Fruit fly (Drosophila melanogaster) whole organism, wandering third instar larva: ENCODE measurements around the gene Upf2.

Source experiments
- Abd-B ChIP-seq: fragments of >200 bp; optimal IDR thresholded peaks from 2 replicates; lab custom pipeline; 2017; ENCODE audit warnings: missing biosample characterization, missing genetic modification characterization
- CG32264 ChIP-seq: fragments of 200-800 bp; sonication (Bioruptor generic); optimal IDR thresholded peaks from 2 replicates; lab custom pipeline; 2016; ENCODE audit warnings: missing biosample characterization, missing genetic modification characterization
- CG9705 ChIP-seq: fragments of 200-800 bp; sonication (Bioruptor generic); optimal IDR thresholded peaks from 2 replicates; lab custom pipeline; 2018; ENCODE audit warnings: missing biosample characterization, mild to moderate bottlenecking, missing genetic modification characterization
- CrebA ChIP-seq: fragments of 200-800 bp; sonication (Bioruptor generic); optimal IDR thresholded peaks from 2 replicates; lab custom pipeline; 2016; ENCODE audit warnings: missing biosample characterization, mild to moderate bottlenecking, missing genetic modification characterization, borderline replicate concordance
- Dfd ChIP-seq: fragments of >200 bp; optimal IDR thresholded peaks from 2 replicates; lab custom pipeline; 2017; ENCODE audit warnings: missing biosample characterization, missing genetic modification characterization
- Dif ChIP-seq: fragments of 200-275, 200-300 bp; sonication (Bioruptor generic); optimal IDR thresholded peaks from 2 replicates; lab custom pipeline; 2018; ENCODE audit warnings: missing biosample characterization, missing genetic modification characterization; ENCODE audit not compliant: partially characterized antibody
- GATAd ChIP-seq: sonication (Bioruptor generic); optimal IDR thresholded peaks from 2 replicates; lab custom pipeline; 2016; ENCODE audit warnings: missing biosample characterization, missing genetic modification characterization
- HLH106 ChIP-seq: fragments of 200-800 bp; optimal IDR thresholded peaks from 3 replicates; lab custom pipeline; 2019; ENCODE audit warnings: missing biosample characterization, mild to moderate bottlenecking, missing genetic modification characterization, moderate library complexity
- Hnf4 ChIP-seq: fragments of 200-800 bp; sonication (Bioruptor generic); optimal IDR thresholded peaks from 2 replicates; lab custom pipeline; 2016; ENCODE audit warnings: missing biosample characterization, mild to moderate bottlenecking, missing genetic modification characterization
- Hr78 ChIP-seq: fragments of >200 bp; optimal IDR thresholded peaks from 2 replicates; lab custom pipeline; 2017; ENCODE audit warnings: missing biosample characterization, missing genetic modification characterization
- Hr83 ChIP-seq: fragments of 200-300 bp; sonication (Bioruptor generic); optimal IDR thresholded peaks from 2 replicates; lab custom pipeline; 2016; ENCODE audit warnings: missing biosample characterization, mild to moderate bottlenecking, missing genetic modification characterization, moderate library complexity; ENCODE audit not compliant: poor library complexity, severe bottlenecking
- Jra ChIP-seq: sonication (Bioruptor generic); optimal IDR thresholded peaks from 2 replicates; lab custom pipeline; 2016; ENCODE audit warnings: missing biosample characterization, missing genetic modification characterization
- Mio ChIP-seq: sonication (Bioruptor generic); optimal IDR thresholded peaks from 2 replicates; lab custom pipeline; 2016; ENCODE audit warnings: missing biosample characterization, missing genetic modification characterization
- Myc ChIP-seq: fragments of >200 bp; optimal IDR thresholded peaks from 2 replicates; lab custom pipeline; 2017
- N ChIP-seq: fragments of >200 bp; optimal IDR thresholded peaks from 2 replicates; lab custom pipeline; 2018; ENCODE audit warnings: missing biosample characterization, missing external identifiers, missing genetic modification characterization
- OdsH ChIP-seq: fragments of 200-800 bp; sonication (Bioruptor generic); optimal IDR thresholded peaks from 2 replicates; lab custom pipeline; 2016; ENCODE audit warnings: missing biosample characterization, mild to moderate bottlenecking, missing genetic modification characterization
- Rel ChIP-seq, 2 experiments: fragments of 200-800 bp; sonication (Bioruptor generic) in 1 of 2; optimal IDR thresholded peaks; 2 replicates in 1 of 2; 3 replicates in 1 of 2; lab custom pipeline; 2016 to 2019; ENCODE audit warnings: mild to moderate bottlenecking in 2 of 2, missing biosample characterization in 2 of 2, missing genetic modification characterization in 2 of 2, moderate library complexity in 1 of 2
- Sp1 ChIP-seq: fragments of 200-800 bp; sonication (Bioruptor generic); optimal IDR thresholded peaks from 3 replicates; lab custom pipeline; 2019; ENCODE audit warnings: missing biosample characterization, mild to moderate bottlenecking, missing genetic modification characterization, moderate library complexity
- Vsx2 ChIP-seq: fragments of 200-300, 225-300 bp; sonication (Bioruptor generic); optimal IDR thresholded peaks from 2 replicates; lab custom pipeline; 2018; ENCODE audit warnings: missing biosample characterization, missing genetic modification characterization; ENCODE audit not compliant: partially characterized antibody
- br ChIP-seq: fragments of 200-800 bp; sonication (Bioruptor generic); optimal IDR thresholded peaks from 2 replicates; lab custom pipeline; 2016; ENCODE audit warnings: missing biosample characterization, missing genetic modification characterization
- brk ChIP-seq: fragments of 200-800 bp; sonication (Bioruptor generic); optimal IDR thresholded peaks from 2 replicates; lab custom pipeline; 2016; ENCODE audit warnings: missing biosample characterization, mild to moderate bottlenecking, missing genetic modification characterization
- dl ChIP-seq, 2 experiments: fragments of 175-275, 200-275 bp in 1 of 2; fragments of 200-275 bp in 1 of 2; sonication (Bioruptor generic); optimal IDR thresholded peaks; lab custom pipeline; 2018; ENCODE audit warnings: mild to moderate bottlenecking in 2 of 2, missing biosample characterization in 2 of 2, missing genetic modification characterization in 2 of 2, moderate library complexity in 2 of 2; ENCODE audit not compliant: partially characterized antibody in 2 of 2, insufficient read depth in 1 of 2
- dmrt93B ChIP-seq: fragments of 200-800 bp; sonication (Bioruptor generic); optimal IDR thresholded peaks from 2 replicates; lab custom pipeline; 2018; ENCODE audit warnings: missing biosample characterization, mild to moderate bottlenecking, missing genetic modification characterization
- dsf ChIP-seq: sonication (Bioruptor generic); optimal IDR thresholded peaks from 2 replicates; lab custom pipeline; 2016; ENCODE audit warnings: missing biosample characterization, missing genetic modification characterization, borderline replicate concordance
- ey ChIP-seq: fragments of 200-800 bp; sonication (Bioruptor generic); optimal IDR thresholded peaks from 2 replicates; lab custom pipeline; 2016; ENCODE audit warnings: missing biosample characterization, missing genetic modification characterization
- foxo ChIP-seq, 2 experiments: fragments of 200-800 bp; sonication (Bioruptor generic); optimal IDR thresholded peaks; 2 replicates in 1 of 2; 3 replicates in 1 of 2; lab custom pipeline; 2016 to 2017; ENCODE audit warnings: missing biosample characterization in 2 of 2, missing genetic modification characterization in 2 of 2
- fru ChIP-seq: fragments of 200-800 bp; sonication (Bioruptor generic); optimal IDR thresholded peaks from 3 replicates; lab custom pipeline; 2016; ENCODE audit warnings: missing biosample characterization, mild to moderate bottlenecking, missing genetic modification characterization
- h ChIP-seq: fragments of 200-800 bp; sonication (Bioruptor generic); optimal IDR thresholded peaks from 3 replicates; lab custom pipeline; 2016; ENCODE audit warnings: missing biosample characterization, mild to moderate bottlenecking, missing genetic modification characterization
- jim ChIP-seq: fragments of 175-275, 200-325 bp; sonication (Bioruptor generic); optimal IDR thresholded peaks from 2 replicates; lab custom pipeline; 2016; ENCODE audit warnings: missing biosample characterization, mild to moderate bottlenecking, missing genetic modification characterization
- lola ChIP-seq: fragments of >200 bp; optimal IDR thresholded peaks from 2 replicates; lab custom pipeline; 2017; ENCODE audit warnings: missing biosample characterization, missing genetic modification characterization
- pan ChIP-seq: fragments of >200 bp; optimal IDR thresholded peaks from 2 replicates; lab custom pipeline; 2017
- psq ChIP-seq: fragments of 200-800 bp; sonication (Bioruptor generic); optimal IDR thresholded peaks from 3 replicates; lab custom pipeline; 2017; ENCODE audit warnings: missing biosample characterization, mild to moderate bottlenecking, missing genetic modification characterization, moderate library complexity
- rgr ChIP-seq: fragments of 200-800 bp; sonication (Bioruptor generic); optimal IDR thresholded peaks from 3 replicates; lab custom pipeline; 2016; ENCODE audit warnings: missing biosample characterization, mild to moderate bottlenecking, missing genetic modification characterization
- sage ChIP-seq: fragments of 200-800 bp; sonication (Bioruptor generic); optimal IDR thresholded peaks from 2 replicates; lab custom pipeline; 2016; ENCODE audit warnings: missing biosample characterization, mild to moderate bottlenecking, missing genetic modification characterization
- sv ChIP-seq: fragments of 200-800 bp; sonication (Bioruptor generic); optimal IDR thresholded peaks from 3 replicates; lab custom pipeline; 2016; ENCODE audit warnings: missing biosample characterization, missing genetic modification characterization
- tai ChIP-seq: sonication (Bioruptor generic); optimal IDR thresholded peaks from 2 replicates; lab custom pipeline; 2016; ENCODE audit warnings: missing biosample characterization, missing genetic modification characterization
- usp ChIP-seq: fragments of >200 bp; optimal IDR thresholded peaks from 2 replicates; lab custom pipeline; 2017; ENCODE audit warnings: missing biosample characterization, missing genetic modification characterization
- woc ChIP-seq: sonication (Bioruptor generic); optimal IDR thresholded peaks from 2 replicates; lab custom pipeline; 2016; ENCODE audit warnings: missing biosample characterization, mild to moderate bottlenecking, missing genetic modification characterization

The Upf2 gene

DNA sequence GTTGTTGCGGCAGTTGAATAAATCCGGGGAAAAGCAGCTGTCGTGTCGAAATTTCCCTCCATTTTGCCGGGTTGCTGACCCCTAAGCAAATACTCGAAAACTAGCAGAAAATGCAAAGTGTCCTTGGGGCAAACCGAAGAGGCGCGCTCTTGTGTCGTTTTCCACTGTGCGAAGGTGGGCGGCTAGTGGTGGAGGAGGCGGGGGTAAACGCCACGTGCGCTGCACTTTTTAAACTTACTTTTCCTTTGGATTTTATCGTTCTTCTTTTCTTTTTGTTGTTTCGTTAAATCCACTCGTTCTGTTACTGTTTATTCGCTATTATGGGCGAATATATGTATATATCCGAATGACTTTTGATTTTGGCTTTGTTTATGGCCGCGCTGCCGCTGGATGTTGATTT is 15.6 kb downstream of the Upf2 start:
- TF ChIP-seq N (GFP tag; lab: Kevin White, UChicago) (no peak), Mio (GFP tag; lab: Kevin White, UChicago) (no peak), rgr (no peak), dmrt93B (GFP tag; lab: Kevin White, UChicago) (no peak), tai (GFP tag; lab: Kevin White, UChicago) (no peak), CG32264 (GFP tag; lab: Kevin White, UChicago) (no peak)

DNA sequence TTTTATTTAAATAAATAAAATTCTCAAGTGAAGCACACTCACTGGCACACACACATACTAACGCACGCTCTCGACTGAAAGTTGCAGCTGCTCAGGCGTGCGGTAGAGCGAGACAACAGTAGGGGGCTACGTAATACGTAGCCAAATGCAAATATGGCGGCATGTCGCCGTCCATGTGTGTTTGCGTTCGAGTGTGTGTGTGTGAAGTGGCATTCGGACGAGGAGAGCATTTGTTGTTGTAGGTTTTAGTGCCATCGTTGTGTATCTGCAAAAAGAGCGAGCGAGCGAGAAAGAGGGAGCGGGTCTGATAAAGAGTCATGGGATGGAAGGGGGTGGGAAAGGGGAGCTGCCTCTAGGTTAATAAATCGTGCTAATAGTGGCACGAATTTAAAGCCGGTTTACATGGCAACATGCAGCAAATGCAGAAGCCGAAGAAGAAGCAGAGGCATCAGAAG is 16.8 kb downstream of the Upf2 start:
- TF ChIP-seq dl (GFP tag; optimal IDR thresholded peaks at IDR 0.05; lab: Kevin White, UChicago; ENCODE audit: insufficient read depth in 1 of 2, partially characterized antibody in 2 of 2) (peak in 1 of 2 experiments; percentile 76), OdsH (GFP tag; lab: Kevin White, UChicago) (no peak), Vsx2 (GFP tag; lab: Kevin White, UChicago) (no peak), Hr78 (GFP tag; lab: Kevin White, UChicago) (no peak), N (GFP tag; lab: Kevin White, UChicago) (peak; percentile 31), br (GFP tag; lab: Kevin White, UChicago) (peak; percentile 23), GATAd (GFP tag; lab: Kevin White, UChicago) (no peak), h (peak; percentile 78), pan (lab: Kevin White, UChicago) (no peak), Jra (GFP tag; lab: Kevin White, UChicago) (peak; percentile 65), jim (GFP tag; lab: Kevin White, UChicago) (no peak), HLH106 (tag; lab: Kevin White, UChicago) (no peak), foxo (GFP tag; optimal IDR thresholded peaks at IDR 0.05; lab: Kevin White, UChicago) (peak; percentile 6 to 20), CG9705 (GFP tag; lab: Kevin White, UChicago) (no peak), Myc (lab: Kevin White, UChicago) (no peak), ey (GFP tag; lab: Kevin White, UChicago) (no peak), dsf (GFP tag; lab: Kevin White, UChicago) (no peak), brk (GFP tag; lab: Kevin White, UChicago) (peak; percentile 70), Rel (GFP tag; optimal IDR thresholded peaks at IDR 0.05; lab: Kevin White, UChicago) (peak; percentile 22), Rel (tag; optimal IDR thresholded peaks at IDR 0.05; lab: Kevin White, UChicago) (peak; percentile 85), dmrt93B (GFP tag; lab: Kevin White, UChicago) (no peak), Hnf4 (GFP tag; lab: Kevin White, UChicago) (peak; percentile 59), usp (GFP tag; lab: Kevin White, UChicago) (no peak), Dif (GFP tag; lab: Kevin White, UChicago) (peak; percentile 23), woc (no peak), Mio (GFP tag; lab: Kevin White, UChicago) (no peak), lola (GFP tag; lab: Kevin White, UChicago) (no peak), fru (peak; percentile 37), rgr (peak; percentile 33), Sp1 (GFP tag; lab: Kevin White, UChicago) (peak; percentile 13), tai (GFP tag; lab: Kevin White, UChicago) (no peak), psq (GFP tag; lab: Kevin White, UChicago) (peak; percentile 52), Abd-B (no peak), CG32264 (GFP tag; lab: Kevin White, UChicago) (no peak), CrebA (GFP tag; lab: Kevin White, UChicago) (peak; percentile 77), sv (GFP tag; lab: Kevin White, UChicago) (no peak), Dfd (GFP tag; lab: Kevin White, UChicago) (no peak), sage (GFP tag; lab: Kevin White, UChicago) (no peak), Hr83 (GFP tag; lab: Kevin White, UChicago) (peak; percentile 53)
